Worm (Caenorhabditis elegans) whole organism, young adult: ENCODE data around the gene T28H10.1.

ENCODE experiments used
- ceh-100 ChIP-seq: fragments of 200-800 bp; sonication (Bioruptor generic); IDR thresholded peaks from 2 replicates; pipeline ENCODE4 v1.3.6; 2022; ENCODE audit warnings: missing genetic modification reagents, missing genetic modification characterization, missing compliant biosample characterization
- lin-35 ChIP-seq, 3 experiments: fragments of 150-350 bp in 2 of 3; sonication (generic microtip) in 1 of 3; optimal IDR thresholded peaks; 2 replicates each; lab custom pipeline; 2014 to 2018; ENCODE audit warnings: missing biosample characterization in 3 of 3, missing genetic modification characterization in 3 of 3, missing genetic modification reagents in 3 of 3
- lsy-27 ChIP-seq: sonication (generic microtip); optimal IDR thresholded peaks from 2 replicates; lab custom pipeline; 2017; ENCODE audit warnings: missing genetic modification characterization, mild to moderate bottlenecking, missing compliant biosample characterization, antibody characterized with exemption, missing genotype, borderline replicate concordance; ENCODE audit not compliant: insufficient read depth
- pha-4 ChIP-seq: fragments of 150-350 bp; sonication (generic microtip); optimal IDR thresholded peaks from 2 replicates; lab custom pipeline; 2014; ENCODE audit warnings: missing biosample characterization, missing genetic modification reagents, missing genetic modification characterization

DNA sequence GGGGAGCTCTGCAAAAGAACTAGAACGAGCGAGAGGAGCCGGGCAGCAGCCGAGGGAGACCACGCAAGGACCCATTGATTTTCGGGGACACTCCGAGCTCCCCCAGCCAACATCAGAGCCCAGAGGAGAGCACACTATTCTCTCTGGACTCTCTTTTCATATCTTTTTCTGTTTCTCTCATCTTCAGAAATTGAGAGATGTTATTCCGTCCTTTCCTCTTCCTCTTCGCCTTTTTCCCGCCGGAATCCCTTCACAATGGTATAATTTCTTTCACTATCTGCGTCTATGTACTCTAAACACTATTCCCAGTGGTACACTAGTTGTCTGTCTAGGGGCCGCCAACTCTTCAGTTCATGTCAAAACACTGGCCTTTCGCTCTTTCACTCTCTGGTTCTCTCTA is 38.2 kb upstream of the T28H10.1 start:
- TF ChIP-seq lsy-27 (tag; lab: Kevin White, UChicago) (no peak), ceh-100 (GFP tag; lab: Robert Waterston, UW) (no peak), lin-35 (GFP tag; optimal IDR thresholded peaks at IDR 0.05; lab: Kevin White, UChicago) (peak in 2 of 3 experiments; percentile 13 to 62), pha-4 (tag; lab: Kevin White, UChicago) (no peak)
